Fruit fly (Drosophila melanogaster): Measurements from ENCODE around the gene CG13255.

DNA sequence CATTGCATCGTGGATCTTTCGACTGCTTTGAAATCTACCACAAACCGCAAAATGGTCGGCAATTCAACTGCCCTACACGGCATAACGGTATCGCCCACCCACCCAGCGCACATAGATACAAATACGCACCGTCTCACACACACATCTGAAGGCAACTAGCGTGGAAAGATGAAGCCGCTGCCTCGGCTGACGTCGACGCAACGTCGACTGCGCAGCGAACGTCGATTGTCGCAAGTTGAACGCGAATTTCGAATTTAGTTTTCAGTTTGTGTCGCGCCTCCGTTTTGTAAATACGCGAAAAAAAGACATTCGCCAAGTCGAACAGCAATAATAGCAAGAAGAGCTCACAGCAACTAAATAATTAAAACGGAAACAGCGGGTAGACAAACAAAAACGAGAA is 9.3 kb upstream of the CG13255 start:
- no peak for TF ChIP-seq EcR (GFP tag; optimal IDR thresholded peaks at IDR 0.05)
- TF ChIP-seq psq (optimal IDR thresholded peaks at IDR 0.05) = no peak

All from whole organism.